Fruit fly (Drosophila melanogaster) whole organism, embryonic: ENCODE results near the gene nmo.

Experiments
- ATbp ChIP-seq: fragments of 200-800 bp; sonication (Bioruptor generic); optimal IDR thresholded peaks from 2 replicates; lab custom pipeline; 2017; ENCODE audit warnings: missing biosample characterization, mild to moderate bottlenecking, missing genetic modification characterization, missing genetic modification reagents
- CG1024 ChIP-seq: fragments of 200-800 bp; sonication (Bioruptor generic); IDR thresholded peaks from 2 replicates; pipeline ENCODE4 v1.3.6; 2022; ENCODE audit warnings: missing biosample characterization, missing genetic modification characterization
- CG10321 ChIP-seq: fragments of 200-800 bp; sonication (Bioruptor generic); IDR thresholded peaks from 2 replicates; pipeline ENCODE4 v1.3.6; 2022; ENCODE audit warnings: missing biosample characterization, missing genetic modification characterization
- CG12744 ChIP-seq: fragments of 200-800 bp; sonication (Bioruptor generic); optimal IDR thresholded peaks from 2 replicates; lab custom pipeline; 2016; ENCODE audit warnings: missing biosample characterization, missing genetic modification characterization
- CG13424 ChIP-seq: fragments of 200-800 bp; sonication (Bioruptor generic); optimal IDR thresholded peaks from 2 replicates; lab custom pipeline; 2019; ENCODE audit warnings: missing biosample characterization, mild to moderate bottlenecking, missing genetic modification characterization, moderate library complexity
- CG2202 ChIP-seq: fragments of 200-800 bp; sonication (Bioruptor generic); optimal IDR thresholded peaks from 2 replicates; lab custom pipeline; 2018; ENCODE audit warnings: missing biosample characterization, mild to moderate bottlenecking, missing genetic modification characterization
- CG3065 ChIP-seq: fragments of 200-800 bp; sonication (Bioruptor generic); optimal IDR thresholded peaks from 2 replicates; lab custom pipeline; 2016; ENCODE audit warnings: missing biosample characterization, missing genetic modification characterization
- Eip74EF ChIP-seq, 2 experiments: fragments of 200-800 bp in 1 of 2; fragments of >200 bp in 1 of 2; sonication (Bioruptor generic) in 1 of 2; optimal IDR thresholded peaks; 2 replicates each; lab custom pipeline; 2017 to 2019; ENCODE audit warnings: missing biosample characterization in 2 of 2, missing genetic modification characterization in 2 of 2, mild to moderate bottlenecking in 1 of 2, moderate library complexity in 1 of 2
- Mad ChIP-seq: fragments of 200-800 bp; sonication (Bioruptor generic); optimal IDR thresholded peaks from 2 replicates; lab custom pipeline; 2016; ENCODE audit warnings: missing biosample characterization, missing genetic modification characterization
- Med ChIP-seq: fragments of 200-800 bp; sonication (Bioruptor generic); peaks from one replicate; lab custom pipeline; 2016; ENCODE audit warnings: missing biosample characterization, missing genetic modification characterization, mild to moderate bottlenecking, inconsistent platforms, moderate library complexity
- mirr ChIP-seq: fragments of 200-800 bp; sonication (Bioruptor generic); optimal IDR thresholded peaks from 3 replicates; lab custom pipeline; 2018; ENCODE audit warnings: missing biosample characterization, mild to moderate bottlenecking, missing genetic modification characterization
- org-1 ChIP-seq: fragments of 200-800 bp; sonication (Bioruptor generic); optimal IDR thresholded peaks from 2 replicates; lab custom pipeline; 2017; ENCODE audit warnings: missing biosample characterization, missing genetic modification characterization
- pho ChIP-seq: fragments of 200-800 bp; sonication (Bioruptor generic); optimal IDR thresholded peaks from 2 replicates; lab custom pipeline; 2016; ENCODE audit warnings: missing biosample characterization, missing genetic modification characterization
- usp ChIP-seq: fragments of >200 bp; optimal IDR thresholded peaks from 2 replicates; lab custom pipeline; 2017; ENCODE audit warnings: missing biosample characterization, missing genetic modification characterization

- TF ChIP-seq ATbp (no peak), Eip74EF (GFP tag; optimal IDR thresholded peaks at IDR 0.05; lab: Kevin White, UChicago) (no peak), org-1 (GFP tag; lab: Kevin White, UChicago) (no peak), mirr (GFP tag; lab: Kevin White, UChicago) (no peak), Mad (GFP tag; lab: Kevin White, UChicago) (no peak), CG12744 (GFP tag; lab: Kevin White, UChicago) (no peak), Med (GFP tag; lab: Kevin White, UChicago) (no peak), CG1024 (GFP tag; lab: Robert Waterston, UW) (no peak), CG2202 (tag; lab: Kevin White, UChicago) (no peak), CG3065 (GFP tag; lab: Kevin White, UChicago) (no peak), usp (GFP tag; lab: Kevin White, UChicago) (no peak), CG10321 (GFP tag; lab: Robert Waterston, UW) (no peak), pho (GFP tag; lab: Kevin White, UChicago) (no peak), CG13424 (tag; lab: Kevin White, UChicago) (no peak)
Observed at dm6 chr3L:8005770-8006169, 26.9 kb downstream of the nmo start.
